Worm (Caenorhabditis elegans) whole organism, L1 larva: Measurements from ENCODE around the gene alh-2.

Experiments
- C04F5.9 ChIP-seq: sonication (generic microtip); optimal IDR thresholded peaks from 2 replicates; lab custom pipeline; 2016; ENCODE audit warnings: missing genetic modification characterization, missing compliant biosample characterization
- aha-1 ChIP-seq: fragments of 150-350 bp; optimal IDR thresholded peaks from 2 replicates; lab custom pipeline; 2014; ENCODE audit warnings: missing biosample characterization, missing genetic modification characterization
- aly-2 ChIP-seq: fragments of 150-350 bp; optimal IDR thresholded peaks from 2 replicates; lab custom pipeline; 2014; ENCODE audit warnings: missing biosample characterization, missing genetic modification characterization
- blmp-1 ChIP-seq: fragments of 150-350 bp; optimal IDR thresholded peaks from 2 replicates; lab custom pipeline; 2014; ENCODE audit warnings: missing biosample characterization, missing genetic modification characterization
- lin-35 ChIP-seq, 2 experiments: fragments of 150-350 bp; optimal IDR thresholded peaks; 2 replicates each; lab custom pipeline; 2014; ENCODE audit warnings: missing biosample characterization in 2 of 2, missing genetic modification characterization in 2 of 2, missing genetic modification reagents in 2 of 2
- lin-39 ChIP-seq: fragments of 150-350 bp; optimal IDR thresholded peaks from 2 replicates; lab custom pipeline; 2014; ENCODE audit warnings: missing biosample characterization, missing genetic modification reagents, missing genetic modification characterization
- mab-9 ChIP-seq: fragments of 200-800 bp; sonication (Bioruptor generic); IDR thresholded peaks from 2 replicates; pipeline ENCODE4 v1.3.6; 2022; ENCODE audit warnings: missing genetic modification reagents, missing genetic modification characterization, missing compliant biosample characterization
- mdl-1 ChIP-seq, 2 experiments: fragments of 150-350 bp; optimal IDR thresholded peaks; 2 replicates each; lab custom pipeline; 2014 to 2017; ENCODE audit warnings: missing biosample characterization in 2 of 2, missing genetic modification characterization in 2 of 2, inconsistent platforms in 1 of 2
- nhr-76 ChIP-seq: sonication (generic microtip); optimal IDR thresholded peaks from 2 replicates; lab custom pipeline; 2017; ENCODE audit warnings: missing biosample characterization, missing genetic modification characterization
- snpc-4 ChIP-seq: fragments of 150-350 bp; optimal IDR thresholded peaks from 2 replicates; lab custom pipeline; 2014; ENCODE audit warnings: missing biosample characterization, missing genetic modification characterization

DNA sequence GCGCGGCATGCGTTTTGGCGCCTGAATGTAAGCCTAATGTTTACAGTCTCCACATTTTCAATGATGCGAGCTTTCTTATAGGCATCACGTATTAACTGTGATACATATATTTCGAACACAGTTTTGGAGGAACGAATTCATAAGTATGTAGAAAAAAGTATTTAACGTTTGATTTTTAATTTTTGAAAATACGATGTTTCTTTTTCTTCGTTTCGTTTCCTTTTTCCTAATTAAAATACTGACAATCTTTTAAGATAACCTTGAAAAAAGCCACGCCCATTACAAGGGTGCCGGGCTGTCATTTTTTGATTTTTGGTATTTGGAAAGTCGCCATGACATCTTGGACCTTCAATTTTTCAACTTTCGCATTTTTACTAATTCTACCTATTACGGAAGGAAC, 21.0 kb downstream of the alh-2 start, which contains the start of gene K04F1.9:
- TF ChIP-seq aly-2 (tag; lab: Kevin White, UChicago) (no peak), nhr-76 (no peak), blmp-1 (tag; lab: Kevin White, UChicago) (no peak), snpc-4 (tag; lab: Kevin White, UChicago) (no peak), mdl-1 (tag; optimal IDR thresholded peaks at IDR 0.05; lab: Kevin White, UChicago) (no peak), mab-9 (GFP tag; lab: Robert Waterston, UW) (no peak), lin-39 (tag; lab: Kevin White, UChicago) (no peak), C04F5.9 (tag; lab: Kevin White, UChicago) (no peak), aha-1 (no peak), lin-35 (GFP tag; optimal IDR thresholded peaks at IDR 0.05; lab: Kevin White, UChicago) (no peak)
